Fruit fly (Drosophila melanogaster): ENCODE data around the gene CG42544.

CG42544 gene

dm6 chr3R:7334613-7335012 lies 30.2 kb downstream of the CG42544 start:
- TF ChIP-seq CTCF (optimal IDR thresholded peaks at IDR 0.05), result no peak
- no peak for TF ChIP-seq CG8478 (optimal IDR thresholded peaks at IDR 0.05)

DNA sequence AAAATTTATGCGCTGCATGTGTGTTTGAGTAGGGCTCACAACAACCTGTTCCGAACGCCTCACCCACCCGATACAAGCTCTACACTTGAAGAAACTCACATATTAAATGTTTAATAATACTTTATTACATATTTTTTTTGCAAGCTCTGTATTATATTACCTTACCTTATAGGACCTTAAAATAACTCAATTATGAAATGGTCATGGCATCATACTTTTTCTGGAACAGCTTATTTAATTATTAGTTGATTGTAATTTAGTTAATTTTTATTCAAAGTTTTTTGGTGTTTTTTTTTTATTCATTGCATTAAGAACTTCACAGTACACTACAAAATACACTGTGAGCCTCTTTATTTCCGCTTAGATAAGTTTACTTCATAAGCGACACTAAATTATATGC lies 32.1 kb downstream of the CG42544 start:
- TF ChIP-seq CG8478 (optimal IDR thresholded peaks at IDR 0.05) (no peak), CTCF (optimal IDR thresholded peaks at IDR 0.05) (no peak)

DNA sequence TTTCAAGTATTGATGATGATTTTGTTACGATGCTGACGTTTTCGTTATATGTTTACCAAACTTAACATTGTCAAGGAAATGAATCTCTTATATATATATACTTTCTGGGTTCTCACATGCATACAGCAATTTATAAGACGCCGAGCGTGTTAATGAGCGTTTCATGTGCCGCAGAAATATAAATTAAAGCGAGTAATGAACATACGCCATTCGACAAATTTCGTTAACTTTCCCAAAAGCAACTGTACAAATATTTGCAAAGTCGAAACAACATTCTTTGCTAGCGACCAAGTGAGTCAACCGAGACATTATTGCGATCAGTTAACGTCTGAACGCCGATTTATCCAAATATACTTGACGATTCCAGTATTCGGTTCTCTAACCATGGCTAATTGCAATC lies 40.4 kb downstream of the CG42544 start, which contains the start of gene CG31496:
Gene CG31496 (plus strand): TSS at position 301 of the 400 bp plus-strand sequence.
- no peak for TF ChIP-seq CTCF (optimal IDR thresholded peaks at IDR 0.05)
- no peak for TF ChIP-seq CG8478 (optimal IDR thresholded peaks at IDR 0.05)

DNA sequence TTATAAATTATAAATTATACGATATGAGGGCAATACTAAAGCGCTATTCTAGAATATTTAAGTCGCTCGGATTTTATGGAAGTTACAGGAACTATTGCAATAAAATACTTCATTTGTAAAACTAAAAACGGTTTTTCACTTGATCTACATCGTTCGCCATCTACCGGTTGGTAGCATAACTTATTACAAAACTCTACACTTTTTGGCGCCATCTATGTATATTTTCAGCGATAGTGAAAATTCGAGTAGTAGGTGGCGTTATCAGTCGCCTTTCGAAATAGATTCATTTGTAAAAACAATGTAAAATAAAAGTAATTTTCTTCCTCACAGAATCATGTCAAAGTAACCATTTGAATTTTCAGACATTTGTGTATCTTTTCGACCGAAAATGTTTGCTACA lies 42.1 kb downstream of the CG42544 start, which contains the start of gene nxf4:
Gene nxf4 (plus strand): TSS at position 286 of the 400 bp plus-strand sequence.
- TF ChIP-seq CTCF (optimal IDR thresholded peaks at IDR 0.05) (peak; percentile 95 to 97), CG8478 (optimal IDR thresholded peaks at IDR 0.05) (no peak)

- TF ChIP-seq CG8478 (optimal IDR thresholded peaks at IDR 0.05) (no peak), CTCF (optimal IDR thresholded peaks at IDR 0.05) (no peak)
Measured at dm6 chr3R:7349452-7349851, 45.1 kb downstream of the CG42544 start, which contains the start of gene CG43290. Gene CG43290, minus strand, starts transcription at chr3R:7349552.
